Worm (Caenorhabditis elegans): ENCODE measurements around the gene F18E9.8.
"Not testable (repeated sequence)": the region's sequence is repeated elsewhere in the genome, so short reads cannot be mapped to it uniquely, and the experiment has no call there.

Gene F18E9.8

DNA sequence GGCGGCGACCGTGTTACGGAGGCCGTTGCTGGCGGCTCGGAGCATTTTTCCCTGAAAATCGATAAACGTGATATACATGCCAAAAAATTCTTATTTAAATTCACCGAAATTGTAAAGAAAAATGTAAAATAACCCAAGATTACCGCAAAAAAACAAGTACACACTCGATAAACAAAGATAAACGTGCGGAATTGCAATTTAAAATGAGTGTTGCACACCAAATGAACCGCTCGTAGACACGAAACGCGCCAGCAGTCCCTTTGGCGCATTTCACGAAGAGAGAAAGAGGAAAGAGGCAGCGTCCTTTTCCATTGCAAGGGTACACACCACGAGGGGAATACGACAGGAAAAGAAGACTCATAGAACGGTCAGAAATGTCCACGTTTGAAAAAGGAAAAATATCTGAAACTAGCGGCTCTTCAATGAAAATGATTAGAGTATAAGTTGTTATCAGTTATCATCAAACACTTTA is 35.3 kb downstream of the F18E9.8 start, which contains the start of gene sdha-1:
sdha-1 (minus strand) TSS at position 51 of the 472 bp plus-strand sequence.
- TF ChIP-seq mep-1 (tag; optimal IDR thresholded peaks at IDR 0.05) (peak; percentile 74), elt-3 (tag; optimal IDR thresholded peaks at IDR 0.05) (no peak), unc-39 (tag; optimal IDR thresholded peaks at IDR 0.05) (no peak), sem-2 (GFP tag; optimal IDR thresholded peaks at IDR 0.05) (no peak), hlh-1 (tag; optimal IDR thresholded peaks at IDR 0.05) (peak; percentile 54), mab-5 (tag; optimal IDR thresholded peaks at IDR 0.05) (no peak), unc-120 (tag; optimal IDR thresholded peaks at IDR 0.05; ENCODE audit: poor library complexity, severe bottlenecking) (peak; percentile 50), M03D4.4 (tag; optimal IDR thresholded peaks at IDR 0.05) (no peak), tbx-8 (GFP tag; optimal IDR thresholded peaks at IDR 0.05) (no peak), lin-13 (tag; optimal IDR thresholded peaks at IDR 0.05) (peak; percentile 71), nhr-237 (tag; optimal IDR thresholded peaks at IDR 0.05) (peak; percentile 53), drap-1 (GFP tag; optimal IDR thresholded peaks at IDR 0.05) (peak; percentile 37), pha-4 (tag; optimal IDR thresholded peaks at IDR 0.05) (peak; percentile 54), lsy-2 (tag; optimal IDR thresholded peaks at IDR 0.05) (no peak), lin-32 (GFP tag; optimal IDR thresholded peaks at IDR 0.05) (no peak), mls-2 (tag; optimal IDR thresholded peaks at IDR 0.05) (no peak), ham-2 (GFP tag; optimal IDR thresholded peaks at IDR 0.05) (no peak), unc-62 (GFP tag; optimal IDR thresholded peaks at IDR 0.05) (no peak), ceh-39 (tag; optimal IDR thresholded peaks at IDR 0.05) (peak; percentile 2), cnd-1 (tag; optimal IDR thresholded peaks at IDR 0.05) (peak; percentile 6), flh-1 (GFP tag; optimal IDR thresholded peaks at IDR 0.05) (no peak), nhr-28 (tag; optimal IDR thresholded peaks at IDR 0.05) (no peak), sptf-1 (tag; optimal IDR thresholded peaks at IDR 0.05) (no peak)

- not testable (repeated sequence) for TF ChIP-seq hlh-1, nhr-12, ztf-11 (tag; optimal IDR thresholded peaks at IDR 0.05)
Measured at ce11 chrX:8541562-8541961, 39.8 kb downstream of the F18E9.8 start, which contains the start of gene nspc-7. Gene nspc-7 (plus strand): TSS chrX:8541862.

DNA sequence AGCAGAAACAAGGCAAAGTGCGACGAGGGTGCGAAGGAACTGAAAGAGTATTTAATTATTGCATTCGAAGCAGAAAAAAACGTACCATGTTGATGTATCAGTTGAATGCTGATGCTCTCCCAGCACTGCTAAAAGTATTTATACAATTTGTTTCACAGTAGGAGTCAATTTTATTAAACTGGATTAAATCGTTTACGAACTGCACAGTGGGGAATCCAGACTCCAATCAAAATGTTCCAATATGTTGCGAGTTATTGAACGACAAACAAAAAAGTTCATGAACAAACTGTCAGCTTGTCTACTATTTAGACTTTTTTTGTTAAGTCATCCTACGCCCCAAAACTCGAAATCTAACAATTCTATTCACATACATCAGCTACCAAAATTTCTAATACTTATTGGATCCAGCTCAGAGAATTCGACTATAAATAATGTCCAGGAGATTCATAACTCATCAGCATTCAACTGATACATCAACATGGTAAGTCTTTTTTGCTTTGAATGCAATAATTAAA is 43.0 kb downstream of the F18E9.8 start, which contains the start of the genes nspc-4 and nspc-5:
nspc-4 (minus strand) TSS at position 101 of the 515 bp plus-strand sequence.
nspc-5 (plus strand) TSS at position 465 of the 515 bp plus-strand sequence.
- TF ChIP-seq lin-32 (GFP tag; optimal IDR thresholded peaks at IDR 0.05); nhr-76 (tag; optimal IDR thresholded peaks at IDR 0.05); bed-3 (GFP tag; optimal IDR thresholded peaks at IDR 0.05): not testable (repeated sequence)

- TF ChIP-seq lsy-2 (tag; optimal IDR thresholded peaks at IDR 0.05) (no peak), nhr-12 (tag; optimal IDR thresholded peaks at IDR 0.05) (no peak), elt-3 (tag; optimal IDR thresholded peaks at IDR 0.05) (no peak), lin-13 (tag; optimal IDR thresholded peaks at IDR 0.05) (no peak), flh-1 (GFP tag; optimal IDR thresholded peaks at IDR 0.05) (no peak), mls-2 (tag; optimal IDR thresholded peaks at IDR 0.05) (no peak), sptf-1 (tag; optimal IDR thresholded peaks at IDR 0.05) (no peak), blmp-1 (tag; optimal IDR thresholded peaks at IDR 0.05) (no peak)
Measured at ce11 chrX:8536791-8537190, 44.6 kb downstream of the F18E9.8 start, which contains the start of gene nspc-3. Gene nspc-3 (plus strand): TSS chrX:8537091.

DNA sequence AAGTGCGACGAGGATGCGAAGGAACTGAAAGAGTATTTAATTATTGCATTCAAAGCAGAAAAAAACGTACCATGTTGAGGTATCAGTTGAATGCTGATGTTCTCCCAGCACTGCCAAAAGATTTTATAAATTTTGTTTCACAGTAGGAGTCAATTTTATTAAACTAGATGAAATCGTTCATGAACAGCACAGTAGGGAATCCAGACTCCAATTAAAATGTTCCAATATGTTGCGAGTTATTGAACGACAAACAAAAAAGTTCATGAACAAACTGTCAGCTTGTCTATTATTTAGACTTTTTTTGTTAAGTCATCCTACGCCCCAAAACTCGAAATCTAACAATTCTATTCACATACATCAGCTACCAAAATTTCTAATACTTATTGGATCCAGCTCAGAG is 46.3 kb downstream of the F18E9.8 start, which contains the start of gene nspc-1:
nspc-1 (minus strand) TSS at position 101 of the 400 bp plus-strand sequence.
- not testable (repeated sequence) for TF ChIP-seq hlh-1 (tag; optimal IDR thresholded peaks at IDR 0.05); cnd-1 (tag; optimal IDR thresholded peaks at IDR 0.05); sem-2 (GFP tag; optimal IDR thresholded peaks at IDR 0.05)

DNA sequence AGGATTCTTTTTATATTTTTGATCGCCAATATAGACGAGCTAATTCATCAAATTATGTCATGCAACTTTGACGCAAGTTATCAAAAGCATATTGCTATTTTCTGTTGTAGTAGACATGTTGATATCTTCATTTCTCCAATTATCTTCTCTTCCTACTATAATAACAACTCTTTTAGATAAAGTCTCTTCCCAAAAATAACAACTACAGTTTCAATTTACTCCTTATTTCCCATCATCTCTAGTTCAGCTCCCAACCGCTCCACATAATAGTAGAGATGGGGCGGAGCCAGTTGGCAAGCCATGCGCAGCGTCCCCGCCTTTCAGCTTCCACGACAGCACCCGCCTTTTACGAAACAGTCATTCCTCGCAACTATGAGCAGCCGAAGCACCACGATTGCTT is 53.4 kb downstream of the F18E9.8 start, which contains the start of gene flp-5:
flp-5 (plus strand) TSS at position 301 of the 400 bp plus-strand sequence.
- TF ChIP-seq drap-1 (GFP tag; optimal IDR thresholded peaks at IDR 0.05) = no peak
- TF ChIP-seq ces-1 (GFP tag; optimal IDR thresholded peaks at IDR 0.05) = no peak
- no peak for TF ChIP-seq cnd-1 (tag; optimal IDR thresholded peaks at IDR 0.05)
- TF ChIP-seq nhr-76 (tag; optimal IDR thresholded peaks at IDR 0.05) = no peak
- no peak for TF ChIP-seq hlh-1 (tag; optimal IDR thresholded peaks at IDR 0.05)
- TF ChIP-seq tbx-8 (GFP tag; optimal IDR thresholded peaks at IDR 0.05) = no peak
- TF ChIP-seq ceh-43 (GFP tag; optimal IDR thresholded peaks at IDR 0.05) = no peak
- TF ChIP-seq elt-3 (tag; optimal IDR thresholded peaks at IDR 0.05) = no peak

Measured in whole organism, mixed stage, embryonic.